Worm (Caenorhabditis elegans): ENCODE measurements around the gene W03H9.1.

DNA sequence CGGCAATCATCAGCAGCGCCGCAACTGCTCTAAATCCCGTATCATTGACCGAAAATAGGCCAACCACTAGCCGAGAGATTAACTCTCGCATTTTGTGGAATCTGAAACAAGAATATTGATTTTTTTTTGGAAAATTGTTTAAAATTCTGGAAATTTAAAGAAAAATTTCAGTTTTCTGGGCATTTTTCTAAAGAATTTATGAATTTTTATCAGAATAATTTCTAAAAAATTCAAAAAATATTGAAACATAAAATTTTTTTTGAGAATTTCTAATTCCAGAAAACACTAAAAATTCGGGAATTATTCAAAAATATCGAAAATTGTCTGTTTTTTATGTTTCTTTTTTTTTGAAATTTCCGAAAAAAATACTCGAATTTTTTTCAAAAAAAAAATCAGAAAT is 17.2 kb downstream of the W03H9.1 start, which contains the start of gene algn-3:
- TF ChIP-seq elt-3 (tag; optimal IDR thresholded peaks at IDR 0.05) (no peak), unc-62 (GFP tag; optimal IDR thresholded peaks at IDR 0.05) (no peak), ceh-43 (GFP tag; optimal IDR thresholded peaks at IDR 0.05) (no peak), snpc-4 (tag; optimal IDR thresholded peaks at IDR 0.05) (no peak)
